Worm (Caenorhabditis elegans): ENCODE results near the gene cwp-4.
A peak's percentile ranks its signal among the peaks of the same experiment; 100 is the strongest.

Gene cwp-4

ce11 chrV:5039559-5039958, 13.9 kb upstream of the cwp-4 start, which contains the start of gene K11D12.11:
Gene K11D12.11 (minus strand): TSS chrV:5039600.
- no peak for TF ChIP-seq snpc-1.2 (GFP tag; IDR thresholded peaks at IDR 0.05)
- no peak for TF ChIP-seq arid-1 (GFP tag; conservative IDR thresholded peaks at IDR 0.05)
- TF ChIP-seq madf-5 (GFP tag; IDR thresholded peaks at IDR 0.05), result no peak
- no peak for TF ChIP-seq lir-3 (tag; optimal IDR thresholded peaks at IDR 0.05)
- TF ChIP-seq nhr-10 (tag; optimal IDR thresholded peaks at IDR 0.05), result no peak
- no peak for TF ChIP-seq ceh-62 (tag; optimal IDR thresholded peaks at IDR 0.05)
- no peak for TF ChIP-seq Y5F2A.4 (GFP tag; optimal IDR thresholded peaks at IDR 0.05)
- no peak for TF ChIP-seq ceh-82 (tag; optimal IDR thresholded peaks at IDR 0.05)
- TF ChIP-seq nhr-42 (GFP tag; IDR thresholded peaks at IDR 0.05), result no peak
- no peak for TF ChIP-seq daf-8 (GFP tag; IDR thresholded peaks at IDR 0.05)
- TF ChIP-seq lin-29 (GFP tag; IDR thresholded peaks at IDR 0.05), result no peak
- TF ChIP-seq unc-62 (GFP tag; optimal IDR thresholded peaks at IDR 0.05 in 1 of 2), result no peak
- TF ChIP-seq unc-62 (tag; optimal IDR thresholded peaks at IDR 0.05), result no peak
- TF ChIP-seq set-16 (GFP tag; IDR thresholded peaks at IDR 0.05), result no peak
- no peak for TF ChIP-seq pha-4 (GFP tag; IDR thresholded peaks at IDR 0.05)
- no peak for TF ChIP-seq pha-4 (tag; optimal IDR thresholded peaks at IDR 0.05)
- no peak for TF ChIP-seq tag-97 (GFP tag; IDR thresholded peaks at IDR 0.05)
- no peak for TF ChIP-seq lin-13 (GFP tag; optimal IDR thresholded peaks at IDR 0.05)
- TF ChIP-seq attf-4 (tag; optimal IDR thresholded peaks at IDR 0.05), result no peak
- TF ChIP-seq dve-1 (tag; optimal IDR thresholded peaks at IDR 0.05; ENCODE audit: insufficient read depth), result no peak

ce11 chrV:5040925-5041324, 12.5 kb upstream of the cwp-4 start, which contains the start of gene K11D12.8:
Gene K11D12.8 (minus strand): TSS chrV:5041001.
- no peak for TF ChIP-seq php-3 (GFP tag; IDR thresholded peaks at IDR 0.05)
- peak in 1 of 2 experiments; percentile 77 for TF ChIP-seq unc-62 (GFP tag; optimal IDR thresholded peaks at IDR 0.05 in 1 of 2)
- TF ChIP-seq unc-62 (tag; optimal IDR thresholded peaks at IDR 0.05), result no peak

ce11 chrV:5046103-5046502, 7.3 kb upstream of the cwp-4 start, which contains the start of gene exc-14:
Gene exc-14 (minus strand): TSS chrV:5046203.
- TF ChIP-seq lin-29 (GFP tag; IDR thresholded peaks at IDR 0.05) (no peak), spr-3 (GFP tag; optimal IDR thresholded peaks at IDR 0.05) (no peak), hlh-11 (tag; optimal IDR thresholded peaks at IDR 0.05) (no peak), zip-2 (tag; optimal IDR thresholded peaks at IDR 0.05) (no peak), D1046.2 (GFP tag; IDR thresholded peaks at IDR 0.05) (no peak), nhr-102 (tag; optimal IDR thresholded peaks at IDR 0.05) (no peak), dve-1 (tag; optimal IDR thresholded peaks at IDR 0.05; ENCODE audit: insufficient read depth) (no peak), nhr-111 (GFP tag; optimal IDR thresholded peaks at IDR 0.05) (no peak), mep-1 (tag; optimal IDR thresholded peaks at IDR 0.05) (no peak)

- no peak for TF ChIP-seq ztf-11 (tag; optimal IDR thresholded peaks at IDR 0.05)
- no peak for TF ChIP-seq hmg-1.1 (GFP tag; IDR thresholded peaks at IDR 0.05)
- no peak for TF ChIP-seq daf-16 (GFP tag; optimal IDR thresholded peaks at IDR 0.05)
- TF ChIP-seq daf-16 (tag; optimal IDR thresholded peaks at IDR 0.05), result no peak
- TF ChIP-seq daf-8 (GFP tag; IDR thresholded peaks at IDR 0.05), result no peak
- no peak for TF ChIP-seq nhr-76 (tag; optimal IDR thresholded peaks at IDR 0.05)
- TF ChIP-seq nhr-6 (tag; optimal IDR thresholded peaks at IDR 0.05), result no peak
- TF ChIP-seq Y5F2A.4 (GFP tag; optimal IDR thresholded peaks at IDR 0.05), result no peak
- TF ChIP-seq ceh-82 (tag; optimal IDR thresholded peaks at IDR 0.05), result no peak
- TF ChIP-seq vab-7 (GFP tag; IDR thresholded peaks at IDR 0.05), result no peak
- no peak for TF ChIP-seq gei-8 (GFP tag; optimal IDR thresholded peaks at IDR 0.05)
- no peak for TF ChIP-seq mdt-29 (GFP tag; IDR thresholded peaks at IDR 0.05)
- TF ChIP-seq ztf-7 (tag; optimal IDR thresholded peaks at IDR 0.05), result no peak
- no peak for TF ChIP-seq snpc-4 (tag; optimal IDR thresholded peaks at IDR 0.05)
- TF ChIP-seq tra-1 (GFP tag; IDR thresholded peaks at IDR 0.05), result no peak
- no peak for TF ChIP-seq F49E8.2 (tag; optimal IDR thresholded peaks at IDR 0.05; ENCODE audit: borderline replicate concordance)
Measured at ce11 chrV:5046558-5046957, 6.9 kb upstream of the cwp-4 start.

Measured in whole organism, L4 larva.